Fruit fly (Drosophila melanogaster) whole organism, embryonic: Measurements from ENCODE around the gene CG12118.

Source experiments
- Bdp1 ChIP-seq: fragments of 200-800 bp; sonication (Bioruptor generic); optimal IDR thresholded peaks from 3 replicates; lab custom pipeline; 2016; ENCODE audit warnings: missing biosample characterization, missing genetic modification characterization
- Blimp-1 ChIP-seq: fragments of 200-800 bp; sonication (Bioruptor generic); optimal IDR thresholded peaks from 3 replicates; lab custom pipeline; 2018; ENCODE audit warnings: missing biosample characterization, missing genetic modification characterization, mild to moderate bottlenecking, moderate library complexity, missing genetic modification reagents
- CG10274 ChIP-seq: fragments of 200-800 bp; sonication (Bioruptor generic); optimal IDR thresholded peaks from 3 replicates; lab custom pipeline; 2017; ENCODE audit warnings: missing biosample characterization, mild to moderate bottlenecking, missing genetic modification characterization
- CG11085 ChIP-seq: fragments of 200-800 bp; sonication (Bioruptor generic); IDR thresholded peaks from 2 replicates; pipeline ENCODE4 v1.3.6; 2022; ENCODE audit warnings: missing biosample characterization, missing genetic modification characterization
- CG11456 ChIP-seq: fragments of 200-800 bp; sonication (Bioruptor generic); IDR thresholded peaks from 3 replicates; pipeline ENCODE4 v1.3.6; 2022; ENCODE audit warnings: missing biosample characterization, missing genetic modification characterization
- CG13624 ChIP-seq: fragments of 200-800 bp; sonication (Bioruptor generic); optimal IDR thresholded peaks from 2 replicates; lab custom pipeline; 2016; ENCODE audit warnings: missing biosample characterization, missing genetic modification characterization
- CG14014 ChIP-seq: fragments of 200-800 bp; sonication (Bioruptor generic); IDR thresholded peaks from 2 replicates; pipeline ENCODE4 v1.3.6; 2022; ENCODE audit warnings: missing biosample characterization, missing genetic modification characterization
- CG17328 ChIP-seq: fragments of 200-800 bp; sonication (Bioruptor generic); IDR thresholded peaks from 2 replicates; pipeline ENCODE4 v1.3.6; 2022; ENCODE audit warnings: missing biosample characterization, missing genetic modification characterization
- CG17361 ChIP-seq: fragments of 200-800 bp; sonication (Bioruptor generic); IDR thresholded peaks from 3 replicates; pipeline ENCODE4 v1.3.6; 2022; ENCODE audit warnings: missing biosample characterization, missing genetic modification characterization
- CG17385 ChIP-seq: fragments of 200-800 bp; sonication (Bioruptor generic); optimal IDR thresholded peaks from 3 replicates; lab custom pipeline; 2018; ENCODE audit warnings: missing biosample characterization, mild to moderate bottlenecking, missing genetic modification characterization
- CG18011 ChIP-seq: fragments of 200-800 bp; sonication (Bioruptor generic); optimal IDR thresholded peaks from 2 replicates; lab custom pipeline; 2017; ENCODE audit warnings: missing biosample characterization, missing genetic modification characterization, mild to moderate bottlenecking, moderate library complexity, missing genotype
- CG18599 ChIP-seq: fragments of 200-800 bp; sonication (Bioruptor generic); optimal IDR thresholded peaks from 3 replicates; lab custom pipeline; 2017; ENCODE audit warnings: missing biosample characterization, missing genetic modification characterization, mild to moderate bottlenecking, moderate library complexity, missing genetic modification reagents
- CG2889 ChIP-seq: fragments of 200-800 bp; sonication (Bioruptor generic); IDR thresholded peaks from 3 replicates; pipeline ENCODE4 v1.3.6; 2022; ENCODE audit warnings: missing biosample characterization, missing genetic modification characterization
- CG30403 ChIP-seq: fragments of 200-800 bp; sonication (Bioruptor generic); optimal IDR thresholded peaks from 3 replicates; lab custom pipeline; 2016; ENCODE audit warnings: missing biosample characterization, missing genetic modification characterization
- CG30431 ChIP-seq: fragments of 200-800 bp; sonication (Bioruptor generic); optimal IDR thresholded peaks from 2 replicates; lab custom pipeline; 2017; ENCODE audit warnings: missing biosample characterization, missing genetic modification characterization
- CG31224 ChIP-seq: fragments of 200-800 bp; sonication (Bioruptor generic); IDR thresholded peaks from 2 replicates; pipeline ENCODE4 v1.3.6; 2022; ENCODE audit warnings: missing biosample characterization, missing genetic modification characterization
- CG32532 ChIP-seq: fragments of 200-800 bp; sonication (Bioruptor generic); IDR thresholded peaks from 2 replicates; pipeline ENCODE4 v1.3.6; 2022; ENCODE audit warnings: missing biosample characterization, missing genetic modification characterization
- CG3281 ChIP-seq: fragments of 200-800 bp; sonication (Bioruptor generic); optimal IDR thresholded peaks from 3 replicates; lab custom pipeline; 2017; ENCODE audit warnings: missing biosample characterization, mild to moderate bottlenecking, missing genetic modification characterization
- CG7928 ChIP-seq: fragments of 200-800 bp; sonication (Bioruptor generic); optimal IDR thresholded peaks from 2 replicates; lab custom pipeline; 2017; ENCODE audit warnings: missing biosample characterization, mild to moderate bottlenecking, missing genetic modification characterization
- CoRest ChIP-seq: fragments of 200-800 bp; sonication (Bioruptor generic); optimal IDR thresholded peaks from 3 replicates; lab custom pipeline; 2018; ENCODE audit warnings: missing biosample characterization, mild to moderate bottlenecking, missing genetic modification characterization, moderate library complexity
- CrebB ChIP-seq: fragments of 200-800 bp; sonication (Bioruptor generic); optimal IDR thresholded peaks from 3 replicates; lab custom pipeline; 2018; ENCODE audit warnings: missing biosample characterization, mild to moderate bottlenecking, missing genetic modification characterization
- D ChIP-seq, 2 experiments: fragments of 200-800 bp in 1 of 2; fragments of >200 bp in 1 of 2; sonication (Bioruptor generic) in 1 of 2; optimal IDR thresholded peaks; 2 replicates in 1 of 2; 3 replicates in 1 of 2; lab custom pipeline; 2017; ENCODE audit warnings: mild to moderate bottlenecking in 1 of 2, missing biosample characterization in 1 of 2, missing genetic modification characterization in 1 of 2, missing genetic modification reagents in 1 of 2
- Dref ChIP-seq: fragments of 200-800 bp; sonication (Bioruptor generic); IDR thresholded peaks from 2 replicates; pipeline ENCODE4 v1.3.6; 2022; ENCODE audit warnings: missing biosample characterization, missing genetic modification characterization
- Ets97D ChIP-seq: fragments of 200-800 bp; sonication (Bioruptor generic); optimal IDR thresholded peaks from 3 replicates; lab custom pipeline; 2016; ENCODE audit warnings: missing biosample characterization, missing genetic modification characterization
- Hey ChIP-seq: fragments of 200-800 bp; sonication (Bioruptor generic); optimal IDR thresholded peaks from 3 replicates; lab custom pipeline; 2018; ENCODE audit warnings: missing biosample characterization, mild to moderate bottlenecking, missing genetic modification characterization
- Hr3 ChIP-seq: fragments of 200-800 bp; sonication (Bioruptor generic); optimal IDR thresholded peaks from 3 replicates; lab custom pipeline; 2016; ENCODE audit warnings: missing biosample characterization, missing genetic modification characterization
- Lhr ChIP-seq: fragments of 200-800 bp; sonication (Bioruptor generic); optimal IDR thresholded peaks from 3 replicates; lab custom pipeline; 2017; ENCODE audit warnings: mild to moderate bottlenecking, missing biosample characterization, missing genetic modification reagents, missing genetic modification characterization
- Max ChIP-seq: fragments of 200-800 bp; sonication (Bioruptor generic); optimal IDR thresholded peaks from 2 replicates; lab custom pipeline; 2016; ENCODE audit warnings: missing biosample characterization, mild to moderate bottlenecking, missing genetic modification characterization
- Myb ChIP-seq: fragments of 200-800 bp; sonication (Bioruptor generic); optimal IDR thresholded peaks from 2 replicates; lab custom pipeline; 2016; ENCODE audit warnings: missing biosample characterization, missing genetic modification characterization
- NC2β ChIP-seq: fragments of 200-800 bp; sonication (Bioruptor generic); optimal IDR thresholded peaks from 2 replicates; lab custom pipeline; 2016; ENCODE audit warnings: missing biosample characterization, missing genetic modification characterization
- Nf-YB ChIP-seq: fragments of 200-800 bp; sonication (Bioruptor generic); optimal IDR thresholded peaks from 3 replicates; lab custom pipeline; 2019; ENCODE audit warnings: missing biosample characterization, mild to moderate bottlenecking, missing genetic modification characterization, moderate library complexity
- Pdp1 ChIP-seq, 2 experiments: fragments of 200-800 bp; sonication (Bioruptor generic); optimal IDR thresholded peaks; 3 replicates each; lab custom pipeline; 2016; ENCODE audit warnings: missing biosample characterization in 2 of 2, missing genetic modification characterization in 2 of 2, mild to moderate bottlenecking in 1 of 2, moderate library complexity in 1 of 2
- Sin3A ChIP-seq: fragments of >200 bp; optimal IDR thresholded peaks from 2 replicates; lab custom pipeline; 2018
- amos ChIP-seq: fragments of 200-800 bp; sonication (Bioruptor generic); IDR thresholded peaks from 2 replicates; pipeline ENCODE4 v1.3.6; 2022; ENCODE audit warnings: missing biosample characterization, missing genetic modification characterization; ENCODE audit not compliant: partially characterized antibody
- cato ChIP-seq: fragments of 200-800 bp; sonication (Bioruptor generic); optimal IDR thresholded peaks from 2 replicates; lab custom pipeline; 2016; ENCODE audit warnings: missing biosample characterization, missing genetic modification characterization, borderline replicate concordance
- cg ChIP-seq: fragments of 200-800 bp; sonication (Bioruptor generic); optimal IDR thresholded peaks from 3 replicates; lab custom pipeline; 2019; ENCODE audit warnings: missing biosample characterization, mild to moderate bottlenecking, missing genetic modification characterization, moderate library complexity
- ci ChIP-seq: fragments of 200-800 bp; sonication (Bioruptor generic); IDR thresholded peaks from 3 replicates; pipeline ENCODE4 v1.3.6; 2022; ENCODE audit warnings: missing biosample characterization, missing genetic modification characterization
- ems ChIP-seq: fragments of 200-800 bp; sonication (Bioruptor generic); optimal IDR thresholded peaks from 3 replicates; lab custom pipeline; 2016; ENCODE audit warnings: missing biosample characterization, missing genetic modification characterization
- gcm ChIP-seq: fragments of 200-800 bp; sonication (Bioruptor generic); optimal IDR thresholded peaks from 2 replicates; lab custom pipeline; 2019; ENCODE audit warnings: missing biosample characterization, mild to moderate bottlenecking, missing genetic modification characterization, moderate library complexity
- ind ChIP-seq: fragments of 200-800 bp; sonication (Bioruptor generic); optimal IDR thresholded peaks from 3 replicates; lab custom pipeline; 2016; ENCODE audit warnings: missing biosample characterization, missing genetic modification characterization
- jing ChIP-seq: fragments of 200-800 bp; sonication (Bioruptor generic); optimal IDR thresholded peaks from 2 replicates; lab custom pipeline; 2018; ENCODE audit warnings: missing biosample characterization, mild to moderate bottlenecking, missing genetic modification characterization
- kni ChIP-seq: fragments of 200-800 bp; sonication (Bioruptor generic); optimal IDR thresholded peaks from 3 replicates; lab custom pipeline; 2017; ENCODE audit warnings: mild to moderate bottlenecking, missing biosample characterization, missing genetic modification reagents, missing genetic modification characterization
- lola ChIP-seq, 3 experiments: fragments of >200 bp in 2 of 3; fragments of 200-800 bp in 1 of 3; sonication (Bioruptor generic) in 1 of 3; optimal IDR thresholded peaks; 2 replicates each; lab custom pipeline; 2017 to 2019; ENCODE audit warnings: missing biosample characterization in 3 of 3, missing genetic modification characterization in 3 of 3, mild to moderate bottlenecking in 1 of 3, moderate library complexity in 1 of 3
- pfk ChIP-seq: fragments of 200-800 bp; sonication (Bioruptor generic); optimal IDR thresholded peaks from 2 replicates; lab custom pipeline; 2018; ENCODE audit warnings: missing biosample characterization, mild to moderate bottlenecking, missing genetic modification characterization, moderate library complexity
- rib ChIP-seq: fragments of 200-800 bp; sonication (Bioruptor generic); IDR thresholded peaks from 2 replicates; pipeline ENCODE4 v1.3.6; 2022; ENCODE audit warnings: missing biosample characterization, missing genetic modification characterization
- seq ChIP-seq: fragments of 200-800 bp; sonication (Bioruptor generic); IDR thresholded peaks from 2 replicates; pipeline ENCODE4 v1.3.6; 2022; ENCODE audit warnings: missing biosample characterization, missing genetic modification characterization
- ssp ChIP-seq: fragments of 200-800 bp; sonication (Bioruptor generic); IDR thresholded peaks from 2 replicates; pipeline ENCODE4 v1.3.6; 2022; ENCODE audit warnings: missing biosample characterization, missing genetic modification characterization
- tio ChIP-seq: fragments of 200-800 bp; sonication (Bioruptor generic); optimal IDR thresholded peaks from 2 replicates; lab custom pipeline; 2017; ENCODE audit warnings: missing biosample characterization, missing genetic modification characterization, inconsistent platforms
- tll ChIP-seq, 2 experiments: fragments of 200-800 bp in 1 of 2; fragments of >200 bp in 1 of 2; sonication (Bioruptor generic) in 1 of 2; optimal IDR thresholded peaks; 2 replicates each; lab custom pipeline; 2017 to 2019; ENCODE audit warnings: missing biosample characterization in 2 of 2, missing genetic modification characterization in 2 of 2, mild to moderate bottlenecking in 1 of 2, moderate library complexity in 1 of 2
- trh ChIP-seq: fragments of 200-800 bp; sonication (Bioruptor generic); optimal IDR thresholded peaks from 2 replicates; lab custom pipeline; 2016; ENCODE audit warnings: missing biosample characterization, missing genetic modification characterization
- vnd ChIP-seq: fragments of 200-800 bp; sonication (Bioruptor generic); IDR thresholded peaks from 3 replicates; pipeline ENCODE4 v1.3.6; 2022; ENCODE audit warnings: missing biosample characterization, missing genetic modification characterization; ENCODE audit not compliant: partially characterized antibody

Gene CG12118

DNA sequence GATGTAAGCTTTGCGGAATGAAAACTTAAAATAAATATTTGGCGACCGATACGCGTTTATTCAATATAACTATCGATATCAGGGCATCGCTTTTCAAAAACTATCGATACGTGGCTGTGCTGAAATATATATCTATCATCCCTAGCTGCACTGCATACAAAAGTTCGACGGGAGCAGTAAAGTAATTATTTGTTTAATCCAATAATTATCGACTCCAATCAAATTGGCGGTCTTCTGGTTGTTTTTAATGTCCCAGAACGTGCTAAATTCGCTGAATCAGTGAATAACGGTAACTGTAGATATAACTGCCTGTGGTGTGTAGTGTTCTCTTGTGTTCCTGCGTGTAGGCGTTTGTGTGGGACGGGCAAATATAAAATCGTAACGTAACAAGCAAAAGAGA, 33.1 kb downstream of the CG12118 start, which contains the start of gene mei-P26 (continued):
- TF ChIP-seq CG18599 (GFP tag; lab: Kevin White, UChicago) = no peak
- no peak for TF ChIP-seq CG30431 (GFP tag; lab: Kevin White, UChicago)
- TF ChIP-seq Pdp1 (GFP tag; optimal IDR thresholded peaks at IDR 0.05; lab: Kevin White, UChicago) = peak in 1 of 2 experiments; percentile 26
- TF ChIP-seq gcm (GFP tag; lab: Kevin White, UChicago) = no peak
- TF ChIP-seq CG32532 (GFP tag; lab: Robert Waterston, UW) = no peak
- TF ChIP-seq Ets97D = no peak
- no peak for TF ChIP-seq NC2β (GFP tag; lab: Kevin White, UChicago)
- TF ChIP-seq D (optimal IDR thresholded peaks at IDR 0.05; lab: Kevin White, UChicago) = no peak
- no peak for TF ChIP-seq D (GFP tag; optimal IDR thresholded peaks at IDR 0.05; lab: Kevin White, UChicago)
- no peak for TF ChIP-seq kni (GFP tag; lab: Kevin White, UChicago)
- TF ChIP-seq Nf-YB = no peak
- TF ChIP-seq tio (GFP tag; lab: Kevin White, UChicago) = no peak
- TF ChIP-seq jing (GFP tag; lab: Kevin White, UChicago) = no peak
- TF ChIP-seq CG10274 (GFP tag; lab: Kevin White, UChicago) = no peak
- TF ChIP-seq CG14014 (GFP tag; lab: Robert Waterston, UW) = no peak
- no peak for TF ChIP-seq cato (GFP tag; lab: Kevin White, UChicago)
- TF ChIP-seq CG11085 (GFP tag; lab: Robert Waterston, UW) = no peak
- no peak for TF ChIP-seq CG17328 (GFP tag; lab: Robert Waterston, UW)
- no peak for TF ChIP-seq Myb (GFP tag; lab: Kevin White, UChicago)
- TF ChIP-seq cg (GFP tag; lab: Kevin White, UChicago) = no peak
- TF ChIP-seq ci (GFP tag; lab: Robert Waterston, UW) = no peak
- no peak for TF ChIP-seq ssp (GFP tag; lab: Robert Waterston, UW)
- TF ChIP-seq Lhr (GFP tag; lab: Kevin White, UChicago) = no peak
- no peak for TF ChIP-seq CG18011
- TF ChIP-seq Hr3 = no peak
- no peak for TF ChIP-seq CG17361 (GFP tag; lab: Robert Waterston, UW)
- TF ChIP-seq CG13624 (GFP tag; lab: Kevin White, UChicago) = no peak
- TF ChIP-seq lola (GFP tag; optimal IDR thresholded peaks at IDR 0.05; lab: Kevin White, UChicago) = no peak
- TF ChIP-seq ems (GFP tag; lab: Kevin White, UChicago) = no peak
- no peak for TF ChIP-seq CG31224 (GFP tag; lab: Robert Waterston, UW)
- no peak for TF ChIP-seq trh (GFP tag; lab: Kevin White, UChicago)
- TF ChIP-seq Blimp-1 (GFP tag; lab: Kevin White, UChicago) = no peak
- no peak for TF ChIP-seq Hey
- no peak for TF ChIP-seq CG30403 (GFP tag; lab: Kevin White, UChicago)
- no peak for TF ChIP-seq rib (GFP tag; lab: Robert Waterston, UW)
- TF ChIP-seq Bdp1 (GFP tag; lab: Kevin White, UChicago) = no peak
- peak; percentile 75 for TF ChIP-seq vnd (GFP tag; lab: Robert Waterston, UW)
- no peak for TF ChIP-seq CoRest (tag; lab: Kevin White, UChicago)
- TF ChIP-seq Dref (GFP tag; lab: Robert Waterston, UW) = peak; percentile 83
- TF ChIP-seq CrebB (tag; lab: Kevin White, UChicago) = no peak
- no peak for TF ChIP-seq Max (GFP tag; lab: Kevin White, UChicago)
- no peak for TF ChIP-seq CG3281
- no peak for TF ChIP-seq CG7928
- TF ChIP-seq tll (GFP tag; optimal IDR thresholded peaks at IDR 0.05; lab: Kevin White, UChicago) = no peak
- no peak for TF ChIP-seq pfk (GFP tag; lab: Kevin White, UChicago)
- no peak for TF ChIP-seq CG17385 (GFP tag; lab: Kevin White, UChicago)
- no peak for TF ChIP-seq CG11456 (GFP tag; lab: Robert Waterston, UW)
- TF ChIP-seq CG2889 (GFP tag; lab: Robert Waterston, UW) = no peak
- TF ChIP-seq ind (GFP tag; lab: Kevin White, UChicago) = no peak
- TF ChIP-seq Sin3A (lab: Kevin White, UChicago) = no peak
- no peak for TF ChIP-seq seq (GFP tag; lab: Robert Waterston, UW)
- peak; percentile 92 for TF ChIP-seq amos (GFP tag; lab: Robert Waterston, UW)
